Fruit fly (Drosophila melanogaster) whole organism, embryonic: Measurements from ENCODE around the gene pnt.

Experiments used
- Asciz ChIP-seq: fragments of 200-800 bp; sonication (Bioruptor generic); optimal IDR thresholded peaks from 2 replicates; lab custom pipeline; 2017; ENCODE audit warnings: missing biosample characterization, mild to moderate bottlenecking, missing genetic modification characterization, missing genetic modification reagents
- Atf3 ChIP-seq: fragments of 200-800 bp; sonication (Bioruptor generic); optimal IDR thresholded peaks from 3 replicates; lab custom pipeline; 2016; ENCODE audit warnings: missing biosample characterization, missing genetic modification characterization
- CG10321 ChIP-seq: fragments of 200-800 bp; sonication (Bioruptor generic); IDR thresholded peaks from 2 replicates; pipeline ENCODE4 v1.3.6; 2022; ENCODE audit warnings: missing biosample characterization, missing genetic modification characterization
- CG10366 ChIP-seq: fragments of 200-800 bp; sonication (Bioruptor generic); IDR thresholded peaks from 2 replicates; pipeline ENCODE4 v1.3.6; 2022; ENCODE audit warnings: missing biosample characterization, missing genetic modification characterization
- CG10543 ChIP-seq: fragments of 200-800 bp; sonication (Bioruptor generic); optimal IDR thresholded peaks from 3 replicates; lab custom pipeline; 2017; ENCODE audit warnings: missing biosample characterization, mild to moderate bottlenecking, missing genetic modification characterization, moderate library complexity
- CG10654 ChIP-seq: fragments of 200-800 bp; sonication (Bioruptor generic); optimal IDR thresholded peaks from 2 replicates; lab custom pipeline; 2016; ENCODE audit warnings: missing biosample characterization, missing genetic modification characterization
- CG10959 ChIP-seq: fragments of 200-800 bp; sonication (Bioruptor generic); IDR thresholded peaks from 2 replicates; pipeline ENCODE4 v1.3.6; 2022; ENCODE audit warnings: missing biosample characterization, missing genetic modification characterization
- CG11247 ChIP-seq: fragments of 200-800 bp; sonication (Bioruptor generic); IDR thresholded peaks from 2 replicates; pipeline ENCODE4 v1.3.6; 2022; ENCODE audit warnings: missing biosample characterization, missing genetic modification characterization
- CG11723 ChIP-seq: fragments of 200-800 bp; sonication (Bioruptor generic); optimal IDR thresholded peaks from 2 replicates; lab custom pipeline; 2017; ENCODE audit warnings: missing biosample characterization, mild to moderate bottlenecking, missing genetic modification characterization
- CG12659 ChIP-seq: fragments of 200-800 bp; sonication (Bioruptor generic); optimal IDR thresholded peaks from 3 replicates; lab custom pipeline; 2017; ENCODE audit warnings: mild to moderate bottlenecking, missing biosample characterization, missing genetic modification reagents, missing genetic modification characterization
- CG1529 ChIP-seq: fragments of 200-800 bp; sonication (Bioruptor generic); optimal IDR thresholded peaks from 3 replicates; lab custom pipeline; 2018; ENCODE audit warnings: missing biosample characterization, missing genetic modification characterization
- CG15514 ChIP-seq: fragments of 200-800 bp; sonication (Bioruptor generic); optimal IDR thresholded peaks from 3 replicates; lab custom pipeline; 2017; ENCODE audit warnings: missing biosample characterization, missing genetic modification characterization, mild to moderate bottlenecking, moderate library complexity, missing genetic modification reagents
- CG1603 ChIP-seq: fragments of 200-800 bp; sonication (Bioruptor generic); optimal IDR thresholded peaks from 2 replicates; lab custom pipeline; 2019; ENCODE audit warnings: missing biosample characterization, mild to moderate bottlenecking, missing genetic modification characterization, moderate library complexity
- CG16815 ChIP-seq: fragments of 200-800 bp; sonication (Bioruptor generic); optimal IDR thresholded peaks from 3 replicates; lab custom pipeline; 2017; ENCODE audit warnings: missing biosample characterization, mild to moderate bottlenecking, missing genetic modification characterization
- CG30020 ChIP-seq: fragments of 200-800 bp; optimal IDR thresholded peaks from 2 replicates; lab custom pipeline; 2019; ENCODE audit warnings: missing biosample characterization, mild to moderate bottlenecking, missing genetic modification characterization, moderate library complexity
- CG31441 ChIP-seq: fragments of 200-800 bp; sonication (Bioruptor generic); IDR thresholded peaks from 2 replicates; pipeline ENCODE4 v1.3.6; 2022; ENCODE audit warnings: missing biosample characterization, missing genetic modification characterization
- CG3407 ChIP-seq: fragments of 200-800 bp; sonication (Bioruptor generic); optimal IDR thresholded peaks from 2 replicates; lab custom pipeline; 2018; ENCODE audit warnings: missing biosample characterization, mild to moderate bottlenecking, missing genetic modification characterization
- CG6813 ChIP-seq: fragments of 200-800 bp; sonication (Bioruptor generic); optimal IDR thresholded peaks from 2 replicates; lab custom pipeline; 2017; ENCODE audit warnings: missing biosample characterization, missing genetic modification characterization, mild to moderate bottlenecking, moderate library complexity, missing genetic modification reagents
- CG7745 ChIP-seq: fragments of 200-800 bp; sonication (Bioruptor generic); optimal IDR thresholded peaks from 2 replicates; lab custom pipeline; 2018; ENCODE audit warnings: missing biosample characterization, mild to moderate bottlenecking, missing genetic modification characterization, moderate library complexity
- CG8089 ChIP-seq: fragments of 200-800 bp; sonication (Bioruptor generic); optimal IDR thresholded peaks from 3 replicates; lab custom pipeline; 2016; ENCODE audit warnings: missing biosample characterization, missing genetic modification characterization
- CG8281 ChIP-seq: fragments of 200-800 bp; sonication (Bioruptor generic); optimal IDR thresholded peaks from 2 replicates; lab custom pipeline; 2018; ENCODE audit warnings: missing biosample characterization, mild to moderate bottlenecking, missing genetic modification characterization, moderate library complexity
- CG8359 ChIP-seq: fragments of 200-800 bp; sonication (Bioruptor generic); optimal IDR thresholded peaks from 2 replicates; lab custom pipeline; 2017; ENCODE audit warnings: missing biosample characterization, mild to moderate bottlenecking, missing genetic modification characterization, borderline replicate concordance
- CG9817 ChIP-seq: fragments of 200-800 bp; sonication (Bioruptor generic); optimal IDR thresholded peaks from 2 replicates; lab custom pipeline; 2018; ENCODE audit warnings: missing biosample characterization, mild to moderate bottlenecking, missing genetic modification characterization, moderate library complexity
- Chrac-16 ChIP-seq: fragments of 200-800 bp; sonication (Bioruptor generic); optimal IDR thresholded peaks from 3 replicates; lab custom pipeline; 2016; ENCODE audit warnings: missing biosample characterization, missing genetic modification characterization
- Deaf1 ChIP-seq: fragments of 200-800 bp; optimal IDR thresholded peaks from 3 replicates; lab custom pipeline; 2019; ENCODE audit warnings: missing biosample characterization, mild to moderate bottlenecking, missing genetic modification characterization, moderate library complexity
- Dfd ChIP-seq, 2 experiments: fragments of >200 bp; optimal IDR thresholded peaks; 2 replicates each; lab custom pipeline; 2017; ENCODE audit warnings: missing biosample characterization in 2 of 2, missing genetic modification characterization in 2 of 2
- Dip2 ChIP-seq: fragments of 200-800 bp; sonication (Bioruptor generic); IDR thresholded peaks from 2 replicates; pipeline ENCODE4 v1.3.6; 2022; ENCODE audit warnings: missing biosample characterization, missing genetic modification characterization
- Dip3 ChIP-seq: fragments of 200-800 bp; sonication (Bioruptor generic); optimal IDR thresholded peaks from 3 replicates; lab custom pipeline; 2016; ENCODE audit warnings: missing biosample characterization, missing genetic modification characterization
- Hmx ChIP-seq: fragments of 200-800 bp; sonication (Bioruptor generic); optimal IDR thresholded peaks from 2 replicates; lab custom pipeline; 2016; ENCODE audit warnings: missing biosample characterization, missing genetic modification characterization
- Lhr ChIP-seq: fragments of 200-800 bp; sonication (Bioruptor generic); optimal IDR thresholded peaks from 3 replicates; lab custom pipeline; 2017; ENCODE audit warnings: mild to moderate bottlenecking, missing biosample characterization, missing genetic modification reagents, missing genetic modification characterization
- Optix ChIP-seq: fragments of 200-800 bp; sonication (Bioruptor generic); IDR thresholded peaks from 3 replicates; pipeline ENCODE4 v1.3.6; 2022; ENCODE audit warnings: missing biosample characterization, missing genetic modification characterization
- Ravus ChIP-seq: fragments of 200-800 bp; sonication (Bioruptor generic); IDR thresholded peaks from 2 replicates; pipeline ENCODE4 v1.3.6; 2022; ENCODE audit warnings: missing biosample characterization, missing genetic modification characterization
- Usf ChIP-seq: fragments of 200-800 bp; sonication (Bioruptor generic); optimal IDR thresholded peaks from 2 replicates; lab custom pipeline; 2017; ENCODE audit warnings: missing genotype, missing biosample characterization, missing genetic modification characterization
- abd-A ChIP-seq: fragments of 200-800 bp; sonication (Bioruptor generic); optimal IDR thresholded peaks from 3 replicates; lab custom pipeline; 2019; ENCODE audit warnings: missing biosample characterization, mild to moderate bottlenecking, missing genetic modification characterization, moderate library complexity
- bab2 ChIP-seq: fragments of 200-800 bp; sonication (Bioruptor generic); optimal IDR thresholded peaks from 2 replicates; lab custom pipeline; 2016; ENCODE audit warnings: missing biosample characterization, missing genetic modification characterization
- bcd ChIP-seq: fragments of 200-800 bp; sonication (Bioruptor generic); optimal IDR thresholded peaks from 2 replicates; lab custom pipeline; 2017; ENCODE audit warnings: missing biosample characterization, mild to moderate bottlenecking, missing genetic modification characterization
- dan ChIP-seq: fragments of 200-800 bp; sonication (Bioruptor generic); IDR thresholded peaks from 2 replicates; pipeline ENCODE4 v1.3.6; 2022; ENCODE audit warnings: missing biosample characterization, missing genetic modification characterization
- dati ChIP-seq: fragments of 200-800 bp; sonication (Bioruptor generic); IDR thresholded peaks from 2 replicates; pipeline ENCODE4 v1.3.6; 2022; ENCODE audit warnings: missing biosample characterization, missing genetic modification characterization
- ewg ChIP-seq: fragments of 200-800 bp; sonication (Bioruptor generic); optimal IDR thresholded peaks from 3 replicates; lab custom pipeline; 2017; ENCODE audit warnings: mild to moderate bottlenecking, missing biosample characterization, missing genetic modification reagents, missing genetic modification characterization
- fd3F ChIP-seq: fragments of 200-800 bp; sonication (Bioruptor generic); optimal IDR thresholded peaks from 2 replicates; lab custom pipeline; 2018; ENCODE audit warnings: missing biosample characterization, mild to moderate bottlenecking, missing genetic modification characterization, moderate library complexity
- gro ChIP-seq: fragments of 200-800 bp; sonication (Bioruptor generic); optimal IDR thresholded peaks from 2 replicates; lab custom pipeline; 2016; ENCODE audit warnings: missing biosample characterization, missing genetic modification characterization
- hkb ChIP-seq, 2 experiments: fragments of 200-800 bp in 1 of 2; fragments of >200 bp in 1 of 2; sonication (Bioruptor generic) in 1 of 2; IDR thresholded peaks in 1 of 2; optimal IDR thresholded peaks in 1 of 2; 2 replicates each; pipeline versions ENCODE4 v1.3.6 to Lab custom; 2017 to 2022; ENCODE audit warnings: missing biosample characterization in 1 of 2, missing genetic modification characterization in 1 of 2
- lbe ChIP-seq: fragments of 200-800 bp; sonication (Bioruptor generic); optimal IDR thresholded peaks from 2 replicates; lab custom pipeline; 2016; ENCODE audit warnings: missing biosample characterization, mild to moderate bottlenecking, missing genetic modification characterization
- mirr ChIP-seq: fragments of 200-800 bp; sonication (Bioruptor generic); optimal IDR thresholded peaks from 3 replicates; lab custom pipeline; 2018; ENCODE audit warnings: missing biosample characterization, mild to moderate bottlenecking, missing genetic modification characterization
- mld ChIP-seq: fragments of 200-800 bp; sonication (Bioruptor generic); IDR thresholded peaks from 3 replicates; pipeline ENCODE4 v1.3.6; 2022; ENCODE audit warnings: missing biosample characterization, missing genetic modification characterization; ENCODE audit not compliant: partially characterized antibody
- repo ChIP-seq: fragments of 200-800 bp; sonication (Bioruptor generic); optimal IDR thresholded peaks from 2 replicates; lab custom pipeline; 2016; ENCODE audit warnings: missing biosample characterization, missing genetic modification characterization
- schlank ChIP-seq: fragments of 200-800 bp; sonication (Bioruptor generic); optimal IDR thresholded peaks from 2 replicates; lab custom pipeline; 2018; ENCODE audit warnings: missing biosample characterization, mild to moderate bottlenecking, missing genetic modification characterization
- sens-2 ChIP-seq: fragments of 200-800 bp; sonication (Bioruptor generic); IDR thresholded peaks from 2 replicates; pipeline ENCODE4 v1.3.6; 2022; ENCODE audit warnings: missing biosample characterization, missing genetic modification characterization
- unc-4 ChIP-seq: fragments of 200-800 bp; sonication (Bioruptor generic); IDR thresholded peaks from 2 replicates; pipeline ENCODE4 v1.3.6; 2022; ENCODE audit warnings: missing biosample characterization, missing genetic modification characterization; ENCODE audit not compliant: partially characterized antibody
- wek ChIP-seq: fragments of 200-800 bp; sonication (Bioruptor generic); optimal IDR thresholded peaks from 3 replicates; lab custom pipeline; 2018; ENCODE audit warnings: missing biosample characterization, mild to moderate bottlenecking, missing genetic modification characterization, moderate library complexity

pnt gene

dm6 chr3R:23251256-23251655, 94.7 kb downstream of the pnt start, which contains the start of the genes Rad60 and EloA:
Gene Rad60, minus strand, starts transcription at chr3R:23251477.
Gene EloA, plus strand, starts transcription at chr3R:23251563.
- TF ChIP-seq abd-A (tag; lab: Kevin White, UChicago) (no peak), CG3407 (GFP tag; lab: Kevin White, UChicago) (no peak), Dip2 (no peak), Asciz (peak; percentile 26), sens-2 (GFP tag; lab: Robert Waterston, UW) (peak; percentile 49; the same call in 1 of the 2 replicates), repo (GFP tag; lab: Kevin White, UChicago) (peak; percentile 71), CG8359 (peak; percentile 45), unc-4 (peak; percentile 65), Optix (peak; percentile 73; the same call in 2 of the 3 replicates), Atf3 (GFP tag; lab: Kevin White, UChicago) (peak; percentile 82), CG8089 (GFP tag; lab: Kevin White, UChicago) (peak; percentile 80), CG12659 (peak; percentile 84), CG10959 (0 out of 2 replicates have a peak, but pooled peaks have one; percentile 28), Dip3 (GFP tag; lab: Kevin White, UChicago) (peak; percentile 85), CG30020 (tag; lab: Kevin White, UChicago) (peak; percentile 65), Chrac-16 (GFP tag; lab: Kevin White, UChicago) (peak; percentile 85), dan (GFP tag; lab: Robert Waterston, UW) (no peak), Lhr (GFP tag; lab: Kevin White, UChicago) (peak; percentile 67), CG15514 (GFP tag; lab: Kevin White, UChicago) (peak; percentile 80), Usf (GFP tag; lab: Kevin White, UChicago) (no peak), CG7745 (tag; lab: Kevin White, UChicago) (no peak), Hmx (GFP tag; lab: Kevin White, UChicago) (peak; percentile 20), mld (GFP tag; lab: Robert Waterston, UW) (no peak), dati (GFP tag; lab: Robert Waterston, UW) (no peak), CG16815 (GFP tag; lab: Kevin White, UChicago) (peak; percentile 38), CG8281 (tag; lab: Kevin White, UChicago) (no peak), CG10366 (GFP tag; lab: Robert Waterston, UW) (peak; percentile 74), CG1529 (GFP tag; lab: Kevin White, UChicago) (peak; percentile 46), Dfd (GFP tag; optimal IDR thresholded peaks at IDR 0.05; lab: Kevin White, UChicago) (no peak), CG6813 (GFP tag; lab: Kevin White, UChicago) (no peak), ewg (GFP tag; lab: Kevin White, UChicago) (peak; percentile 50), CG11247 (GFP tag; lab: Robert Waterston, UW) (peak; percentile 61), gro (GFP tag; lab: Kevin White, UChicago) (peak; percentile 84), CG10654 (peak; percentile 84), CG9817 (tag; lab: Kevin White, UChicago) (peak; percentile 68), fd3F (peak; percentile 31), mirr (GFP tag; lab: Kevin White, UChicago) (peak; percentile 72), bab2 (GFP tag; lab: Kevin White, UChicago) (peak; percentile 84), CG10543 (GFP tag; lab: Kevin White, UChicago) (peak; percentile 61), CG10321 (GFP tag; lab: Robert Waterston, UW) (no peak), CG31441 (GFP tag; lab: Robert Waterston, UW) (peak; percentile 63), lbe (peak; percentile 67), bcd (GFP tag; lab: Kevin White, UChicago) (peak; percentile 59), hkb (optimal IDR thresholded peaks at IDR 0.05; lab: Kevin White, UChicago) (peak; percentile 86), hkb (GFP tag; IDR thresholded peaks at IDR 0.05; lab: Robert Waterston, UW) (peak; percentile 70), Deaf1 (tag; lab: Kevin White, UChicago) (peak; percentile 41), CG1603 (tag; lab: Kevin White, UChicago) (peak; percentile 94), schlank (tag; lab: Kevin White, UChicago) (peak; percentile 44), wek (GFP tag; lab: Kevin White, UChicago) (peak; percentile 65), CG11723 (GFP tag; lab: Kevin White, UChicago) (peak; percentile 53), Ravus (GFP tag; lab: Robert Waterston, UW) (no peak)
